Worm (Caenorhabditis elegans) whole organism, L2 larva: ENCODE data around the gene C17B7.5.

Experiments
- ZK546.5 ChIP-seq: sonication (generic microtip); optimal IDR thresholded peaks from 2 replicates; lab custom pipeline; 2017; ENCODE audit warnings: missing biosample characterization, missing genetic modification characterization
- ceh-82 ChIP-seq: fragments of 150-350 bp; optimal IDR thresholded peaks from 2 replicates; lab custom pipeline; 2014; ENCODE audit warnings: missing biosample characterization, missing genetic modification characterization
- mdl-1 ChIP-seq, 2 experiments: fragments of 150-350 bp in 1 of 2; sonication (generic microtip) in 1 of 2; optimal IDR thresholded peaks; 2 replicates each; lab custom pipeline; 2017; ENCODE audit warnings: missing biosample characterization in 2 of 2, missing genetic modification characterization in 2 of 2
- nhr-12 ChIP-seq: fragments of 150-350 bp; optimal IDR thresholded peaks from 2 replicates; lab custom pipeline; 2014; ENCODE audit warnings: missing biosample characterization, missing genetic modification characterization
- sem-4 ChIP-seq: fragments of 150-350 bp; optimal IDR thresholded peaks from 2 replicates; lab custom pipeline; 2014; ENCODE audit warnings: missing biosample characterization, missing genetic modification reagents, missing genetic modification characterization
- skn-1 ChIP-seq: sonication (generic microtip); optimal IDR thresholded peaks from 2 replicates; lab custom pipeline; 2017; ENCODE audit warnings: missing biosample characterization, missing genetic modification characterization
- snpc-4 ChIP-seq: fragments of 150-350 bp; optimal IDR thresholded peaks from 2 replicates; lab custom pipeline; 2014; ENCODE audit warnings: missing biosample characterization, missing genetic modification characterization
- unc-55 ChIP-seq: fragments of 150-350 bp; sonication (generic microtip); optimal IDR thresholded peaks from 3 replicates; lab custom pipeline; 2014; ENCODE audit warnings: missing biosample characterization, missing genetic modification reagents, missing genetic modification characterization
- ztf-4 ChIP-seq: fragments of 150-350 bp; optimal IDR thresholded peaks from 2 replicates; lab custom pipeline; 2014; ENCODE audit warnings: missing biosample characterization, missing genetic modification characterization

ce11 chrV:3301898-3302297, 31.5 kb upstream of the C17B7.5 start, which contains the start of gene srbc-1:
- TF ChIP-seq ceh-82 (tag; lab: Kevin White, UChicago) (no peak), unc-55 (GFP tag; lab: Kevin White, UChicago) (no peak), ZK546.5 (no peak), sem-4 (tag; lab: Kevin White, UChicago) (no peak), skn-1 (tag; lab: Kevin White, UChicago) (no peak), mdl-1 (tag; optimal IDR thresholded peaks at IDR 0.05; lab: Kevin White, UChicago) (no peak), ztf-4 (tag; lab: Kevin White, UChicago) (no peak), snpc-4 (no peak), nhr-12 (tag; lab: Kevin White, UChicago) (no peak)
